Fruit fly (Drosophila melanogaster): ENCODE measurements around the gene Tep4.

dm6 chr2L:19512184-19512583, 36.1 kb upstream of the Tep4 start:
- no peak for TF ChIP-seq usp (GFP tag; optimal IDR thresholded peaks at IDR 0.05)
- no peak for TF ChIP-seq sv (GFP tag; optimal IDR thresholded peaks at IDR 0.05)
- no peak for TF ChIP-seq Dfd (GFP tag; optimal IDR thresholded peaks at IDR 0.05)
- no peak for TF ChIP-seq psq (GFP tag; optimal IDR thresholded peaks at IDR 0.05)
- no peak for TF ChIP-seq CG9705 (GFP tag; optimal IDR thresholded peaks at IDR 0.05)
